Fruit fly (Drosophila melanogaster) whole organism, prepupa: ENCODE data around the gene CG31600.

Experiments used
- CG3032 ChIP-seq: fragments of 200-800 bp; optimal IDR thresholded peaks from 2 replicates; lab custom pipeline; 2019; ENCODE audit warnings: missing biosample characterization, mild to moderate bottlenecking, missing genetic modification characterization, moderate library complexity
- CG32006 ChIP-seq: fragments of 200-800 bp; sonication (Bioruptor generic); optimal IDR thresholded peaks from 3 replicates; lab custom pipeline; 2017; ENCODE audit warnings: missing biosample characterization, mild to moderate bottlenecking, missing genetic modification characterization
- CG3919 ChIP-seq: fragments of 200-800 bp; sonication (Bioruptor generic); optimal IDR thresholded peaks from 3 replicates; lab custom pipeline; 2016; ENCODE audit warnings: missing biosample characterization, missing genetic modification characterization
- Eip75B ChIP-seq: fragments of 200-800 bp; sonication (Bioruptor generic); optimal IDR thresholded peaks from 3 replicates; lab custom pipeline; 2016; ENCODE audit warnings: missing biosample characterization, missing genetic modification characterization
- OdsH ChIP-seq: fragments of 200-800 bp; sonication (Bioruptor generic); optimal IDR thresholded peaks from 3 replicates; lab custom pipeline; 2016; ENCODE audit warnings: missing biosample characterization, missing genetic modification characterization
- achi ChIP-seq: fragments of 200-800 bp; sonication (Bioruptor generic); optimal IDR thresholded peaks from 3 replicates; lab custom pipeline; 2016; ENCODE audit warnings: missing biosample characterization, missing genetic modification characterization
- acj6 ChIP-seq: fragments of 200-800 bp; sonication (Bioruptor generic); optimal IDR thresholded peaks from 3 replicates; lab custom pipeline; 2016; ENCODE audit warnings: missing biosample characterization, missing genetic modification characterization
- dac ChIP-seq: fragments of 200-800 bp; sonication (Bioruptor generic); optimal IDR thresholded peaks from 2 replicates; lab custom pipeline; 2017; ENCODE audit warnings: missing biosample characterization, mild to moderate bottlenecking, missing genetic modification characterization
- esn ChIP-seq: fragments of 200-800 bp; sonication (Bioruptor generic); optimal IDR thresholded peaks from 2 replicates; lab custom pipeline; 2016; ENCODE audit warnings: missing biosample characterization, mild to moderate bottlenecking, missing genetic modification characterization, moderate library complexity
- lz ChIP-seq: fragments of 200-800 bp; sonication (Bioruptor generic); optimal IDR thresholded peaks from 3 replicates; lab custom pipeline; 2016; ENCODE audit warnings: missing biosample characterization, missing genetic modification characterization
- pdm3 ChIP-seq: fragments of 200-800 bp; sonication (Bioruptor generic); optimal IDR thresholded peaks from 3 replicates; lab custom pipeline; 2016; ENCODE audit warnings: missing biosample characterization, missing genetic modification characterization
- salr ChIP-seq, 2 experiments: fragments of 200-800 bp; sonication (Bioruptor generic); optimal IDR thresholded peaks; 3 replicates each; lab custom pipeline; 2016 to 2018; ENCODE audit warnings: missing biosample characterization in 2 of 2, missing genetic modification characterization in 2 of 2, mild to moderate bottlenecking in 1 of 2
- spab ChIP-seq: fragments of 200-800 bp; sonication (Bioruptor generic); optimal IDR thresholded peaks from 2 replicates; lab custom pipeline; 2017; ENCODE audit warnings: missing biosample characterization, mild to moderate bottlenecking, missing genetic modification characterization, missing genetic modification reagents
- vri ChIP-seq: fragments of 200-800 bp; sonication (Bioruptor generic); optimal IDR thresholded peaks from 3 replicates; lab custom pipeline; 2016; ENCODE audit warnings: missing biosample characterization, mild to moderate bottlenecking, missing genetic modification characterization

DNA sequence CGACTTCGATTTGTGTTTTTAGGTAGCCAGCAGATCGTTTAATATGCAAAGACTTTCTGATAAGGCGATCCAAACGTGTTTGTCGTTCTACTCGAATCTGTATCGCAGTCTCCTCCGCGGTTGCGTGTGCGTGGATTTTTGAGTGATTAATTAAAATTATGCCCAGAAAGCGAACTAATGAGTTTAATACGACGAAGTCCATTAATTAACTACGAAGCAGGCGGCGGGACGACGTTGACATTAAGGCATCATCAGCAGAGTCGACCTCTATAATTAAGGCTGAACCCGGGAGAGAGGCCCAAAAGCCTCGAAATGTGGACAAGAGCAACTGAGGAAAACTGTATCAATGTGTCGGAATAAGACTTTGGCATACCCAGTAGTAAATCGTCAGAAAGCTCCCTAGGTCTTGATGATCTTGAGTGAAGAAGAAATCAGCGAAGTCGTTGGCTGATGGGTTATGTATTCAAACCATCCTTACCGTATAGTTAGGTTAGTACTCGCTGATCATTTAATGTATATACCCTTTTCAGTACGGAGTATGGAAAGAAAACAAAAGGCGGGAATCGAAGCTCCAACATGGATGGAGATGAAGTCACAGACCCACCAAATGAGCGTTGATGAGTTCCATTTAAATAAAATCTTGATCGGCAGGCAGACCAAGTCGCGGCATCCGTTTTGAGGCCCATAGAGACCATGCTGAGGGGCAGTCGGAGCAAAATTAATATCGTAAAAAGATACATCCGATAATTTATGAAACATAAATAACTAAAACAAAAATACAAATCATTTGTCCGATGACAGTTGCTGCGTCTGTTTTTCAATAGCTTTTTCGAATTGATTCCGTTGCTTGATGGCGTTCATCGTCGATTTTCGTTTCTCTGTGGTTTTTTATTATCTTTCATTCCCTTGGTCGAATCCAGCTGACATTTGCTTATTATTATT lies 47.8 kb downstream of the CG31600 start:
- TF ChIP-seq lz (GFP tag; lab: Kevin White, UChicago) (peak; percentile 84), vri (peak; percentile 44), CG32006 (GFP tag; lab: Kevin White, UChicago) (no peak), CG3032 (tag; lab: Kevin White, UChicago) (peak; percentile 80), Eip75B (GFP tag; lab: Kevin White, UChicago) (peak; percentile 82), OdsH (GFP tag; lab: Kevin White, UChicago) (peak; percentile 75), acj6 (GFP tag; lab: Kevin White, UChicago) (peak; percentile 74), spab (peak; percentile 74), achi (GFP tag; lab: Kevin White, UChicago) (peak; percentile 74), salr (GFP tag; optimal IDR thresholded peaks at IDR 0.05; lab: Kevin White, UChicago) (peak; percentile 1 to 76), esn (GFP tag; lab: Kevin White, UChicago) (peak; percentile 82), CG3919 (GFP tag; lab: Kevin White, UChicago) (peak; percentile 84), dac (no peak), pdm3 (GFP tag; lab: Kevin White, UChicago) (peak; percentile 81)
